Worm (Caenorhabditis elegans): ENCODE measurements around the gene ZK686.5.

Gene ZK686.5

ce11 chrIII:7770986-7771385, 3.7 kb upstream of the ZK686.5 start (continued):
- TF ChIP-seq swsn-7 (tag; optimal IDR thresholded peaks at IDR 0.05) (peak; percentile 68), lin-39 (tag; optimal IDR thresholded peaks at IDR 0.05) (peak; percentile 35), mdl-1 (tag; optimal IDR thresholded peaks at IDR 0.05) (peak in 1 of 2 experiments; percentile 25), grh-1 (GFP tag; IDR thresholded peaks at IDR 0.05) (peak; percentile 61; the same call in 1 of the 2 replicates), tbx-2 (tag; optimal IDR thresholded peaks at IDR 0.05) (peak; percentile 65), rnt-1 (tag; optimal IDR thresholded peaks at IDR 0.05) (peak; percentile 84), dpl-1 (GFP tag; optimal IDR thresholded peaks at IDR 0.05) (peak; percentile 60 to 70 (median 68)), ztf-11 (tag; optimal IDR thresholded peaks at IDR 0.05) (peak in 1 of 2 experiments; percentile 32), C16A3.4 (tag; optimal IDR thresholded peaks at IDR 0.05) (peak; percentile 69)

ce11 chrIII:7769965-7770364, 2.6 kb upstream of the ZK686.5 start, which contains the start of gene snu-23:
snu-23 (minus strand) TSS chrIII:7770120.
- TF ChIP-seq nhr-71 (tag; optimal IDR thresholded peaks at IDR 0.05) (peak; percentile 10), mep-1 (tag; optimal IDR thresholded peaks at IDR 0.05) (peak; percentile 46), ztf-4 (tag; optimal IDR thresholded peaks at IDR 0.05) (no peak), swsn-7 (tag; optimal IDR thresholded peaks at IDR 0.05) (no peak), sptf-1 (tag; optimal IDR thresholded peaks at IDR 0.05) (no peak), mef-2 (tag; optimal IDR thresholded peaks at IDR 0.05) (no peak), nhr-20 (tag; optimal IDR thresholded peaks at IDR 0.05) (no peak), nhr-237 (tag; optimal IDR thresholded peaks at IDR 0.05) (no peak), xbp-1 (tag; optimal IDR thresholded peaks at IDR 0.05) (peak; percentile 9), alr-1 (tag; optimal IDR thresholded peaks at IDR 0.05; ENCODE audit: borderline replicate concordance) (no peak), Y116A8C.19 (tag; optimal IDR thresholded peaks at IDR 0.05; ENCODE audit: borderline replicate concordance) (no peak), lin-14 (GFP tag; optimal IDR thresholded peaks at IDR 0.05) (peak; percentile 24), blmp-1 (tag; optimal IDR thresholded peaks at IDR 0.05) (peak; percentile 11), ceh-63 (GFP tag; optimal IDR thresholded peaks at IDR 0.05) (no peak), hlh-4 (tag; optimal IDR thresholded peaks at IDR 0.05) (no peak), mdl-1 (tag; optimal IDR thresholded peaks at IDR 0.05) (peak in 1 of 2 experiments; percentile 15), snu-23 (GFP tag; optimal IDR thresholded peaks at IDR 0.05) (peak; percentile 35), zag-1 (tag; optimal IDR thresholded peaks at IDR 0.05) (no peak), ceh-82 (tag; optimal IDR thresholded peaks at IDR 0.05) (peak in 1 of 3 experiments; percentile 51), fos-1 (tag; optimal IDR thresholded peaks at IDR 0.05) (no peak), lin-35 (GFP tag; optimal IDR thresholded peaks at IDR 0.05) (peak; percentile 58 to 59), nhr-77 (tag; optimal IDR thresholded peaks at IDR 0.05) (no peak), lsy-2 (tag; optimal IDR thresholded peaks at IDR 0.05) (peak; percentile 84 to 97), efl-1 (optimal IDR thresholded peaks at IDR 0.05) (peak; percentile 42 to 43), efl-1 (GFP tag; optimal IDR thresholded peaks at IDR 0.05 in 1 of 2) (peak; percentile 48 to 93), nhr-28 (tag; optimal IDR thresholded peaks at IDR 0.05) (no peak), nhr-76 (tag; optimal IDR thresholded peaks at IDR 0.05) (no peak), dpl-1 (GFP tag; optimal IDR thresholded peaks at IDR 0.05) (peak; percentile 10 to 48 (median 17)), nhr-11 (tag; optimal IDR thresholded peaks at IDR 0.05) (no peak), fkh-4 (tag; optimal IDR thresholded peaks at IDR 0.05; ENCODE audit: borderline replicate concordance) (no peak), F16B12.6 (tag; optimal IDR thresholded peaks at IDR 0.05) (peak; percentile 81), ama-1 (optimal IDR thresholded peaks at IDR 0.05) (no peak), unc-130 (tag; optimal IDR thresholded peaks at IDR 0.05) (peak; percentile 35), pax-3 (tag; optimal IDR thresholded peaks at IDR 0.05) (no peak)

- TF ChIP-seq ama-1 (optimal IDR thresholded peaks at IDR 0.05) (no peak), efl-1 (optimal IDR thresholded peaks at IDR 0.05) (no peak), efl-1 (GFP tag; optimal IDR thresholded peaks at IDR 0.05 in 1 of 2) (no peak), fkh-8 (tag; optimal IDR thresholded peaks at IDR 0.05) (no peak), fkh-4 (tag; optimal IDR thresholded peaks at IDR 0.05; ENCODE audit: borderline replicate concordance) (no peak), pqm-1 (tag; optimal IDR thresholded peaks at IDR 0.05) (no peak), ceh-63 (GFP tag; optimal IDR thresholded peaks at IDR 0.05) (no peak), nhr-47 (tag; optimal IDR thresholded peaks at IDR 0.05) (no peak), aha-1 (tag; optimal IDR thresholded peaks at IDR 0.05) (no peak), elt-2 (tag; optimal IDR thresholded peaks at IDR 0.05) (no peak), nhr-77 (tag; optimal IDR thresholded peaks at IDR 0.05) (no peak), alr-1 (tag; optimal IDR thresholded peaks at IDR 0.05; ENCODE audit: borderline replicate concordance) (no peak), blmp-1 (tag; optimal IDR thresholded peaks at IDR 0.05) (no peak), fkh-10 (GFP tag; optimal IDR thresholded peaks at IDR 0.05) (no peak), unc-30 (tag; optimal IDR thresholded peaks at IDR 0.05) (no peak), lin-15B (tag; optimal IDR thresholded peaks at IDR 0.05) (no peak), nhr-19 (GFP tag; conservative IDR thresholded peaks at IDR 0.05) (no peak), lir-3 (tag; optimal IDR thresholded peaks at IDR 0.05; ENCODE audit: poor library complexity) (no peak)
These were observed 1.6 kb upstream of the ZK686.5 start, which contains the start of gene ZK686.3 for ce11 chrIII:7768963-7769362. ZK686.3 (minus strand) TSS chrIII:7769063.
